Worm (Caenorhabditis elegans) whole organism, young adult: ENCODE data around the gene Y67D8C.2.

Source experiments
- hrde-1 ChIP-seq: sonication (generic microtip); optimal IDR thresholded peaks from 2 replicates; lab custom pipeline; 2016; ENCODE audit warnings: missing genetic modification characterization, mild to moderate bottlenecking, missing compliant biosample characterization, moderate library complexity, missing genotype, missing genetic modification reagents, borderline replicate concordance
- tlf-1 ChIP-seq: fragments of 200-800 bp; sonication (Bioruptor generic); optimal IDR thresholded peaks from 2 replicates; lab custom pipeline; 2018; ENCODE audit warnings: mild to moderate bottlenecking, missing genetic modification characterization, missing compliant biosample characterization

DNA sequence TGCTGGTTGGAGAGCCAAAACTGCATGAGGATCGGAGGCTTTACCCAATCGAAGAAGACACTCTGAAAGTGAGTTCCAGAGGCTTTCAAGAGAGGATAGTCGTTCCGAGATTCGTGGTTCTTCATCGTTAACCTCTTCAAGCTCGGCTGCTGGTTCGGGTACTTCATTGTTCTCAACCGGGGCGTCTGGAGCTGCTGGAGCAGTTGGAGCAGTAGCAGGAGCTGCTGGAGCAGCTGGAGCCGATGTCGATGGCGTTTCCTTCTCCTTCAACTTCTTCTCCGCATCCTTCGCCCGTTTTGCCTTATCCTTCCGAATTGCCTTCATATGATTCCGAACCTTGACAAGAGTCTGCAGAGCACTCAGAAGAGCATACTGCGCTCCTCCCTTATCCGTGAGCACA lies 36.7 kb upstream of the Y67D8C.2 start:
- TF ChIP-seq hrde-1 (no peak), tlf-1 (no peak)
